Fruit fly (Drosophila melanogaster) Kc167 (cell line): ENCODE measurements around the gene Acbp3.

Experiments used
- h ChIP-seq: fragments of >200 bp; optimal IDR thresholded peaks from 3 replicates; lab custom pipeline; 2018; ENCODE audit warnings: missing external identifiers
- psq ChIP-seq: fragments of >200 bp; optimal IDR thresholded peaks from 2 replicates; lab custom pipeline; 2017; ENCODE audit warnings: missing external identifiers

- TF ChIP-seq psq (no peak), h (lab: Kevin White, UChicago) (no peak)
Measured at dm6 chr3L:7115944-7116343, 14.7 kb upstream of the Acbp3 start.
